Fruit fly (Drosophila melanogaster): ENCODE measurements around the gene CG42465.

DNA sequence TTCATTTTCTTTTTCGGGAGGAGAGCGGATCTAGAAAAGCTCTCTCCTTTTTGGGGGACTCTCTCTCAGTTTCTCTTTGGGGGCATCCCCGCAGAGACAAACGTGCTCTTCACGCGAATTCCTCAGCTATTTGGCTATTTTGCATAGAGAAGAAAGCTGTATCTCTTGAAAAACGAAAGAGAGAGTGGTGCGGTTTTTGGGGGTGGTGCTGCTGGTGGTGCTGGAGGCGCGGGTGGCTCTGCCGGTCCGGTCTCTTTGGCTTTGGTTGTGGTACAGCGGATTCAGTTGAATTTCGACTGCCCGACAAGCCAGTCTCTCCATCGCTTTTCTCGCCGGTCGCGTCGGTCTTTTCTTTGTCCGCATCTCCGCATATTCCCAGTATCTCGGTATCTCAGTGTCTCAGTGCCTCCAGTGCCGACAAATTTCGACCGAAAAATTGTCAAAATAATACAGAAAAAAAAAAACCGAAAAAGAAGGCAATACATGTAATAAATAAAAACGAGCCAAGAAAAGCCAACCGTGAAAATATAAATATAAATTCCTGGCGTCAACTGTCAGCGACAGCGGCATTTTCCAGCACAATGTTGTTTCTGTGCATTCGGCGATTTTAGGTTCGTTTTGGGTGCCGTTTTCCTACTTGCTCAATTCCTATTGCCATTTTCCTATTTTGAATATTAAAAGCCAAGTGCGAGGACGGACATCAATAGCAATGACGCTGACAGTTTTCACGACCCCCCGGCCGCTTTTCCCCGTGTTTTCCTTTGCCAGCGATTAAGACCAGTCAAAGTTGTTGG lies 30.4 kb downstream of the CG42465 start, which contains the start of gene CG10019:
- TF ChIP-seq Myc (optimal IDR thresholded peaks at IDR 0.05), result no peak
- no peak for TF ChIP-seq Sin3A (optimal IDR thresholded peaks at IDR 0.05)
- TF ChIP-seq ttk (optimal IDR thresholded peaks at IDR 0.05), result no peak
- no peak for TF ChIP-seq h (optimal IDR thresholded peaks at IDR 0.05)

All from Kc167 (cell line).